Worm (Caenorhabditis elegans) whole organism, L1 larva: ENCODE data around the gene ZK1240.9.

Source experiments
- C34B4.2 ChIP-seq: sonication (generic microtip); optimal IDR thresholded peaks from 2 replicates; lab custom pipeline; 2017; ENCODE audit warnings: mild to moderate bottlenecking, missing genetic modification characterization, missing compliant biosample characterization
- F16B12.6 ChIP-seq: fragments of 150-350 bp; optimal IDR thresholded peaks from 2 replicates; lab custom pipeline; 2014; ENCODE audit warnings: missing biosample characterization, missing genetic modification characterization
- alr-1 ChIP-seq: fragments of 200-800 bp; sonication (Bioruptor generic); optimal IDR thresholded peaks from 2 replicates; lab custom pipeline; 2018; ENCODE audit warnings: borderline replicate concordance, mild to moderate bottlenecking, missing genetic modification characterization, missing compliant biosample characterization
- aly-2 ChIP-seq: fragments of 150-350 bp; optimal IDR thresholded peaks from 2 replicates; lab custom pipeline; 2014; ENCODE audit warnings: missing biosample characterization, missing genetic modification characterization
- ama-1 ChIP-seq: fragments of 150-350 bp; optimal IDR thresholded peaks from 2 replicates; lab custom pipeline; 2014
- ceh-82 ChIP-seq, 3 experiments: fragments of 150-350 bp in 1 of 3; sonication (generic microtip) in 2 of 3; optimal IDR thresholded peaks; 2 replicates each; lab custom pipeline; 2014 to 2017; ENCODE audit warnings: missing biosample characterization in 3 of 3, missing genetic modification characterization in 3 of 3
- ceh-88 ChIP-seq: fragments of 200-800 bp; sonication (Bioruptor generic); IDR thresholded peaks from 2 replicates; pipeline ENCODE4 v1.3.6; 2022; ENCODE audit warnings: missing genetic modification characterization, missing compliant biosample characterization
- ceh-90 ChIP-seq: sonication (generic microtip); optimal IDR thresholded peaks from 2 replicates; lab custom pipeline; 2016; ENCODE audit warnings: missing genetic modification characterization, missing compliant biosample characterization
- dpl-1 ChIP-seq, 3 experiments: fragments of 150-350 bp in 2 of 3; sonication (generic microtip) in 1 of 3; optimal IDR thresholded peaks; 2 replicates each; lab custom pipeline; 2014 to 2017; ENCODE audit warnings: missing biosample characterization in 3 of 3, missing genetic modification characterization in 3 of 3, missing genetic modification reagents in 3 of 3
- efl-1 ChIP-seq, 4 experiments: fragments of 150-350 bp; optimal IDR thresholded peaks in 3 of 4; peaks in 1 of 4; 1 replicate in 1 of 4; 2 replicates in 3 of 4; lab custom pipeline; 2014; ENCODE audit warnings: missing biosample characterization in 2 of 4, missing genetic modification characterization in 2 of 4, missing genetic modification reagents in 2 of 4
- efl-3 ChIP-seq: fragments of 200-800 bp; sonication (Bioruptor generic); optimal IDR thresholded peaks from 2 replicates; lab custom pipeline; 2018; ENCODE audit warnings: mild to moderate bottlenecking, missing genetic modification characterization, missing compliant biosample characterization
- egl-13 ChIP-seq: sonication (generic microtip); optimal IDR thresholded peaks from 2 replicates; lab custom pipeline; 2016; ENCODE audit warnings: missing genotype, missing genetic modification reagents, missing genetic modification characterization, missing compliant biosample characterization
- egl-27 ChIP-seq, 2 experiments: fragments of 150-350 bp in 1 of 2; sonication (generic microtip); optimal IDR thresholded peaks; 3 replicates each; lab custom pipeline; 2017 to 2018; ENCODE audit warnings: missing biosample characterization in 2 of 2, missing genetic modification characterization in 2 of 2, missing genetic modification reagents in 2 of 2
- elt-2 ChIP-seq: sonication (generic microtip); optimal IDR thresholded peaks from 2 replicates; lab custom pipeline; 2016; ENCODE audit warnings: missing genetic modification characterization, mild to moderate bottlenecking, inconsistent platforms, missing compliant biosample characterization, missing genetic modification reagents
- fkh-10 ChIP-seq: sonication (generic microtip); optimal IDR thresholded peaks from 2 replicates; lab custom pipeline; 2017; ENCODE audit warnings: missing biosample characterization, missing genetic modification reagents, missing genetic modification characterization
- fos-1 ChIP-seq: fragments of 150-350 bp; optimal IDR thresholded peaks from 2 replicates; lab custom pipeline; 2014; ENCODE audit warnings: missing biosample characterization, missing genetic modification characterization
- hlh-17 ChIP-seq: fragments of 200-800 bp; sonication (Bioruptor generic); optimal IDR thresholded peaks from 2 replicates; lab custom pipeline; 2018; ENCODE audit warnings: missing genetic modification characterization, mild to moderate bottlenecking, missing compliant biosample characterization, moderate library complexity, borderline replicate concordance
- hlh-4 ChIP-seq: sonication (generic microtip); optimal IDR thresholded peaks from 2 replicates; lab custom pipeline; 2016; ENCODE audit warnings: mild to moderate bottlenecking, missing genetic modification characterization, missing compliant biosample characterization
- irx-1 ChIP-seq: sonication (generic microtip); optimal IDR thresholded peaks from 2 replicates; lab custom pipeline; 2016; ENCODE audit warnings: missing genetic modification characterization, missing compliant biosample characterization
- isw-1 ChIP-seq: fragments of 200-800 bp; sonication (Bioruptor generic); IDR thresholded peaks from 2 replicates; pipeline ENCODE4 v1.3.6; 2022; ENCODE audit warnings: missing genetic modification characterization, missing compliant biosample characterization
- lin-14 ChIP-seq: fragments of 200-800 bp; sonication (Bioruptor generic); optimal IDR thresholded peaks from 2 replicates; lab custom pipeline; 2018; ENCODE audit warnings: mild to moderate bottlenecking, missing genetic modification characterization, moderate library complexity, missing compliant biosample characterization
- lin-15B ChIP-seq: fragments of 150-350 bp; sonication (generic microtip); optimal IDR thresholded peaks from 3 replicates; lab custom pipeline; 2014; ENCODE audit warnings: missing biosample characterization, missing genetic modification characterization
- lin-35 ChIP-seq, 2 experiments: fragments of 150-350 bp; optimal IDR thresholded peaks; 2 replicates each; lab custom pipeline; 2014; ENCODE audit warnings: missing biosample characterization in 2 of 2, missing genetic modification characterization in 2 of 2, missing genetic modification reagents in 2 of 2
- lir-3 ChIP-seq: sonication (generic microtip); optimal IDR thresholded peaks from 2 replicates; lab custom pipeline; 2016; ENCODE audit warnings: mild to moderate bottlenecking, missing genetic modification characterization, moderate library complexity, missing compliant biosample characterization; ENCODE audit not compliant: poor library complexity
- lsy-2 ChIP-seq, 2 experiments: fragments of 150-350 bp; optimal IDR thresholded peaks; 2 replicates each; lab custom pipeline; 2014; ENCODE audit warnings: missing biosample characterization in 2 of 2, missing genetic modification characterization in 2 of 2
- mab-9 ChIP-seq: fragments of 200-800 bp; sonication (Bioruptor generic); IDR thresholded peaks from 2 replicates; pipeline ENCODE4 v1.3.6; 2022; ENCODE audit warnings: missing genetic modification reagents, missing genetic modification characterization, missing compliant biosample characterization
- mep-1 ChIP-seq: fragments of 150-350 bp; optimal IDR thresholded peaks from 2 replicates; lab custom pipeline; 2014; ENCODE audit warnings: missing biosample characterization, missing genetic modification characterization
- nhr-11 ChIP-seq: fragments of 150-350 bp; optimal IDR thresholded peaks from 2 replicates; lab custom pipeline; 2014; ENCODE audit warnings: missing biosample characterization, missing genetic modification characterization
- nhr-19 ChIP-seq: fragments of 200-800 bp; sonication (Bioruptor generic); conservative IDR thresholded peaks from 2 replicates; pipeline ENCODE4 v1.3.6; 2022; ENCODE audit warnings: missing genetic modification characterization, missing compliant biosample characterization
- nhr-76 ChIP-seq: sonication (generic microtip); optimal IDR thresholded peaks from 2 replicates; lab custom pipeline; 2017; ENCODE audit warnings: missing biosample characterization, missing genetic modification characterization
- pqm-1 ChIP-seq: sonication (generic microtip); optimal IDR thresholded peaks from 3 replicates; lab custom pipeline; 2017; ENCODE audit warnings: missing biosample characterization, missing genetic modification characterization
- skn-1 ChIP-seq: fragments of 150-350 bp; optimal IDR thresholded peaks from 2 replicates; lab custom pipeline; 2014; ENCODE audit warnings: missing biosample characterization, missing genetic modification characterization
- sox-4 ChIP-seq: sonication (generic microtip); optimal IDR thresholded peaks from 2 replicates; lab custom pipeline; 2016; ENCODE audit warnings: missing genetic modification characterization, missing compliant biosample characterization
- sptf-1 ChIP-seq: fragments of 150-350 bp; optimal IDR thresholded peaks from 2 replicates; lab custom pipeline; 2014; ENCODE audit warnings: missing biosample characterization, missing genetic modification characterization
- tbx-2 ChIP-seq: sonication (generic microtip); optimal IDR thresholded peaks from 2 replicates; lab custom pipeline; 2016; ENCODE audit warnings: missing genetic modification characterization, missing compliant biosample characterization
- unc-130 ChIP-seq: fragments of 150-350 bp; optimal IDR thresholded peaks from 2 replicates; lab custom pipeline; 2017; ENCODE audit warnings: missing biosample characterization, missing genetic modification characterization, inconsistent platforms
- unc-62 ChIP-seq: fragments of 150-350 bp; optimal IDR thresholded peaks from 2 replicates; lab custom pipeline; 2014; ENCODE audit warnings: missing biosample characterization, missing genetic modification reagents, missing genetic modification characterization
- unc-86 ChIP-seq: sonication (generic microtip); optimal IDR thresholded peaks from 2 replicates; lab custom pipeline; 2016; ENCODE audit warnings: missing genetic modification characterization, missing compliant biosample characterization
- vab-15 ChIP-seq: sonication (generic microtip); optimal IDR thresholded peaks from 2 replicates; lab custom pipeline; 2017; ENCODE audit warnings: missing genotype, mild to moderate bottlenecking, missing genetic modification characterization, missing compliant biosample characterization
- zip-4 ChIP-seq: fragments of 200-800 bp; sonication (Bioruptor generic); optimal IDR thresholded peaks from 2 replicates; lab custom pipeline; 2018; ENCODE audit warnings: mild to moderate bottlenecking, missing genetic modification characterization, moderate library complexity, missing compliant biosample characterization

ZK1240.9 gene

ce11 chrII:2352546-2352945 is 34.6 kb downstream of the ZK1240.9 start, which contains the start of gene F43C11.10:
F43C11.10 (minus strand) TSS chrII:2352646.
- TF ChIP-seq F16B12.6 (tag; lab: Kevin White, UChicago): no peak
- TF ChIP-seq unc-62 (GFP tag; lab: Kevin White, UChicago): no peak
- no peak for TF ChIP-seq hlh-17 (GFP tag; lab: Kevin White, UChicago)
- no peak for TF ChIP-seq ama-1 (lab: Kevin White, UChicago)
- TF ChIP-seq C34B4.2 (tag; lab: Kevin White, UChicago): no peak
- TF ChIP-seq lin-35 (GFP tag; optimal IDR thresholded peaks at IDR 0.05; lab: Kevin White, UChicago): no peak
- TF ChIP-seq fos-1: no peak
- TF ChIP-seq vab-15 (tag; lab: Kevin White, UChicago): no peak
- no peak for TF ChIP-seq ceh-88
- no peak for TF ChIP-seq zip-4 (GFP tag; lab: Kevin White, UChicago)

DNA sequence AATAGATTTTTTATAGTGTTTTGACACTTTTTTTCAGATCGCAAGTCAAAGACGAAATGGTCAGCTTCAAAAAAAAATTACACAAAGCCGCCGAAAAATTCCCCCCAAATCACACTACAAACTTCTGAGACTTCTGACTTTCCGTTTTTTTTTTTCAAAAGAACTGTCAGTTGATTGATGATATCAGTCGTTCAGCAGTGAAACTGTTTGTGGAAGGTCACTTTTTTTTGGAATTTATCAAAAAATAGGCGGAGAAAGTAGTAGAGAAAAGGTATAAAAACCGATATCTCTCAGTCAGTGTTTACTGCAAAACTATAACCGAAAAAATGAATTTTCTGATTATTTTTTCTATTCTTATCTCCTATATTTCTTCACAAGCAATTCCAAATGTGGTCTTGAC is 35.0 kb downstream of the ZK1240.9 start, which contains the start of gene F43C11.3:
Gene F43C11.3, plus strand, starts transcription at position 301 of the 400 bp plus-strand sequence.
- TF ChIP-seq lin-14 (no peak), dpl-1 (GFP tag; optimal IDR thresholded peaks at IDR 0.05; lab: Kevin White, UChicago) (no peak), tbx-2 (tag; lab: Kevin White, UChicago) (no peak), irx-1 (no peak), egl-13 (tag; lab: Kevin White, UChicago) (no peak), lir-3 (tag; lab: Kevin White, UChicago) (no peak), ceh-88 (no peak), sptf-1 (tag; lab: Kevin White, UChicago) (no peak), isw-1 (no peak), C34B4.2 (tag; lab: Kevin White, UChicago) (no peak), mab-9 (no peak), fkh-10 (GFP tag; lab: Kevin White, UChicago) (no peak), alr-1 (tag; lab: Kevin White, UChicago) (no peak)

ce11 chrII:2354476-2354875 is 36.5 kb downstream of the ZK1240.9 start, which contains the start of gene F43C11.2:
F43C11.2 (plus strand) TSS chrII:2354776.
- TF ChIP-seq hlh-4 (no peak), aly-2 (tag; lab: Kevin White, UChicago) (no peak), hlh-17 (GFP tag; lab: Kevin White, UChicago) (no peak), lin-15B (tag; lab: Kevin White, UChicago) (no peak), tbx-2 (tag; lab: Kevin White, UChicago) (no peak)

DNA sequence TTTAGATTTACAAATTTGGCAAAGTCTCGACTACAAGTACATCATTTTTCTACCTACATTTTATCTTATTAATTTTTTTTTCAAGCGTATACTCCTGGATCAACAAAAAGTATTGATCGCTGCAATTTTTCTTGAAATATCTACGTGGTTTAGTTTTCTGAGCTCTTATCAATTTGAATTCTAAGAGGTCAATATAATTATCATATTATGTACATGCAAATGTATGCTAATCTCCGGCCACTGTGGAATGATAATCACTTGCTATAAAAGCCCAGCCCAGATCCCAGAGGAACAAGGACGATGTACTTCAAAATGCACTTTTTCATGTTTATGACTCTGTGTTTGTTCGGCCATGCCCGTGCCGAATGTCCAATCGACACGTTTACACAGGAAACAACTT is 38.8 kb downstream of the ZK1240.9 start, which contains the start of gene F43C11.1:
Gene F43C11.1, plus strand, starts transcription at position 301 of the 400 bp plus-strand sequence.
- TF ChIP-seq unc-86 (tag; lab: Kevin White, UChicago) (no peak), skn-1 (tag; lab: Kevin White, UChicago) (no peak), elt-2 (tag; lab: Kevin White, UChicago) (no peak), unc-130 (no peak), nhr-11 (tag; lab: Kevin White, UChicago) (no peak)

DNA sequence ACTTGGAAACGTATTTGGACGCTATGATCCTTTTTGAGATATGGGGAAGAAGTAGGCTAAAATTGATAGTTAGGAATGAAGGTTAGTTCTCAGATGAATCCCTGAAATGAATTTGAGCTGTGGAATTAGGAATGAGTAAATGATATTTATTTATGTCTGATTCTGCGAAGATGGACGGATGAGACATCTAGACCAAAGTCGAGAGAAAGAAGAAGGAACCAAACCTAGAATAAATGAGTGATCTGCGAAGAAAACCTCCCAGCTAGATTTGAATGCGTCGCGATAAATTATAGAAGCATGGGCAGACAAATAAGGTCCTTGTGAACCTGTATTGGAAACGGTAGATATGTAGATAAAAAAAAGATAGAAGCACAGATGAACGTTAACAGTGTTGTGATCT is 42.0 kb downstream of the ZK1240.9 start, which contains the start of gene F43C11.16:
Gene F43C11.16, minus strand, starts transcription at position 101 of the 400 bp plus-strand sequence.
- no peak for TF ChIP-seq hlh-4
- no peak for TF ChIP-seq efl-1 (optimal IDR thresholded peaks at IDR 0.05; lab: Kevin White, UChicago)
- peak in 1 of 2 experiments; percentile 18 for TF ChIP-seq efl-1 (GFP tag; optimal IDR thresholded peaks at IDR 0.05 in 1 of 2; lab: Kevin White, UChicago)
- no peak for TF ChIP-seq efl-3
- TF ChIP-seq tbx-2 (tag; lab: Kevin White, UChicago): no peak

DNA sequence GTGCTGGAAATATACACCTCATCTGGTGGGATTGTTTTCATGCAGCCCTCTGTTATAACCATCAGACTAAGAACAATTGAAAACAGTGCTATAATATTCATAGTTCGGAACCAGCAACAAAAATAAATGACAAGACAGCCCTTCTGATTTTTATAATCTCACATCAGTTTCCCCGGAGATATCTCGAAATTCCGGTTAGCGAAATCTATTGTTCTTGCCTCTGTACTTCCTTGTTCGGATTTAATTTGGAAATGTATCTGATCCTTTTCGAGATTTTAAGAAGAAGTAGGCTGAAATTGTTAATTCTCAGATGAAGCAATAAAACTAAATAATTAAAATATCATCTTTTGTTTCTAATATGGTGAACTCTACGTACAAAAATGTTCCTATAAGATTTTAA is 45.7 kb downstream of the ZK1240.9 start, which contains the start of gene F43C11.11:
Gene F43C11.11, minus strand, starts transcription at position 101 of the 400 bp plus-strand sequence.
- TF ChIP-seq nhr-19 (GFP tag; lab: Robert Waterston, UW) (no peak), ceh-82 (tag; optimal IDR thresholded peaks at IDR 0.05; lab: Kevin White, UChicago) (no peak), zip-4 (GFP tag; lab: Kevin White, UChicago) (no peak), lsy-2 (tag; optimal IDR thresholded peaks at IDR 0.05; lab: Kevin White, UChicago) (no peak), unc-130 (no peak), F16B12.6 (tag; lab: Kevin White, UChicago) (no peak), isw-1 (no peak), ceh-90 (tag; lab: Kevin White, UChicago) (no peak), mep-1 (tag; lab: Kevin White, UChicago) (no peak), efl-3 (no peak), nhr-76 (tag; lab: Kevin White, UChicago) (no peak), pqm-1 (tag; lab: Kevin White, UChicago) (no peak), sox-4 (tag; lab: Kevin White, UChicago) (no peak), egl-27 (tag; optimal IDR thresholded peaks at IDR 0.05; lab: Kevin White, UChicago) (no peak)
